Fruit fly (Drosophila melanogaster): ENCODE data around the gene CG6508.

Gene CG6508

DNA sequence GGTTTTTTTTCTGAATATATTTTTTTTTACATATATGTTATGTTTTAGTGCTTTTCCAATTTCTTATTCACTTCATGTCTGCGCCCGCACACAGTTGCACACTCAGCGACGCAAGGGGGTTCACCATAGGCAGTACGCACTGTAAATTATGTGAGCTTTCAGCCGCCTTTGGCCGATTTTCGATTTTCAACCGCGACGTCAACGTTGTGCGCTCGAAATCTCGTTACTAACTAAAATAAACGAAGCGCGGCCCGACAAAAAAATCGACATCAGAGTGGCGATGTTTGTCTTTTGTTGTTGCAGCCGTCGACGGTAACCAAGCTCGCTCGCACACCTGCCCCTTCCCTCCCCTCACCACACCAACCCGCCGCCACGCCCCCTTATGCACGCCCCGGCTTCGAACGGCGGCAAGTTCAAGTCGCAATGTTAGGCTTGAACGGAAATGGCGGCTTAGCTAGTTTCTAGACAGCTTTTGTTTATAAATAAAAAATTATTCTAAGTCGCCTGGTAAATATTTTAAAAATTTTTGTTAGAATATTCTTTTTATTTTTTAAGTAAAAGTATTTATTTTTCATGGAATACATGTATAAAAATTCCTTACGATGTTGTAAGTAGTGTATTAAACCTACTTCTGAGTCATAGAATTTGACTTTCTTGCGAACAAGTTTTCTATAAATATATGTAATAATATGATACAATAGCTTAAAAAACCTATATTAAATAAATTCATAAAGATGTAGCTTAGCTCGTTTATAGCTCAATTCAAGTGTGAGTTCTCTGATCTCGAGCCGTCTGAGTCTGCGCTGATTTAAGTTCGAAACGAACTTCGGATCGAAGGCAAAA, 17.8 kb upstream of the CG6508 start, which contains the start of gene CG31869:
Gene CG31869 (minus strand): TSS at position 233 of the 843 bp plus-strand sequence.
- TF ChIP-seq CG15269 (tag; optimal IDR thresholded peaks at IDR 0.05) (peak; percentile 8), CG5180 (GFP tag; optimal IDR thresholded peaks at IDR 0.05) (peak; percentile 98), pho (GFP tag; optimal IDR thresholded peaks at IDR 0.05) (no peak), vvl (GFP tag; IDR thresholded peaks at IDR 0.05) (peak; percentile 70), Blimp-1 (GFP tag; optimal IDR thresholded peaks at IDR 0.05) (peak; percentile 9), Jarid2 (GFP tag; optimal IDR thresholded peaks at IDR 0.05) (peak; percentile 79), CG14014 (GFP tag; IDR thresholded peaks at IDR 0.05) (peak; percentile 31; the same call in 1 of the 2 replicates), CG3847 (GFP tag; IDR thresholded peaks at IDR 0.05) (0 out of 2 replicates have a peak, but pooled peaks have one; percentile 16), Xbp1 (GFP tag; optimal IDR thresholded peaks at IDR 0.05) (peak; percentile 44), Optix (GFP tag; IDR thresholded peaks at IDR 0.05) (0 out of 3 replicates have a peak, but pooled peaks have one; percentile 34), CG10321 (GFP tag; IDR thresholded peaks at IDR 0.05) (no peak), CG4730 (GFP tag; IDR thresholded peaks at IDR 0.05) (0 out of 2 replicates have a peak, but pooled peaks have one; percentile 15), CG7372 (GFP tag; IDR thresholded peaks at IDR 0.05) (0 out of 2 replicates have a peak, but pooled peaks have one; percentile 17), Adf1 (GFP tag; IDR thresholded peaks at IDR 0.05) (peak; percentile 38), C15 (GFP tag; IDR thresholded peaks at IDR 0.05) (no peak), H2.0 (GFP tag; IDR thresholded peaks at IDR 0.05) (peak; percentile 28; the same call in 1 of the 2 replicates), en (GFP tag; optimal IDR thresholded peaks at IDR 0.05) (no peak), crc (GFP tag; optimal IDR thresholded peaks at IDR 0.05) (no peak), Nf-YA (GFP tag; IDR thresholded peaks at IDR 0.05) (no peak), CG1603 (tag; optimal IDR thresholded peaks at IDR 0.05) (no peak), grau (tag; optimal IDR thresholded peaks at IDR 0.05) (peak; percentile 80), cato (GFP tag; optimal IDR thresholded peaks at IDR 0.05; ENCODE audit: borderline replicate concordance) (no peak), ind (GFP tag; optimal IDR thresholded peaks at IDR 0.05) (peak; percentile 3), gem (tag; optimal IDR thresholded peaks at IDR 0.05) (peak; percentile 1), CG17829 (tag; optimal IDR thresholded peaks at IDR 0.05) (no peak), CG11085 (GFP tag; IDR thresholded peaks at IDR 0.05) (0 out of 2 replicates have a peak, but pooled peaks have one; percentile 42), sc (optimal IDR thresholded peaks at IDR 0.05) (no peak), sc (GFP tag; optimal IDR thresholded peaks at IDR 0.05) (no peak), CG11504 (tag; optimal IDR thresholded peaks at IDR 0.05) (peak; percentile 90), slbo (GFP tag; IDR thresholded peaks at IDR 0.05) (peak; percentile 61), CG17568 (GFP tag; optimal IDR thresholded peaks at IDR 0.05) (no peak), Hsf (GFP tag; optimal IDR thresholded peaks at IDR 0.05) (no peak), al (GFP tag; IDR thresholded peaks at IDR 0.05) (peak; percentile 26; the same call in 1 of the 2 replicates), ci (GFP tag; IDR thresholded peaks at IDR 0.05) (peak; percentile 9; the same call in 1 of the 3 replicates), Sry-δ (GFP tag; optimal IDR thresholded peaks at IDR 0.05) (no peak), zfh1 (GFP tag; IDR thresholded peaks at IDR 0.05) (no peak), sug (tag; optimal IDR thresholded peaks at IDR 0.05) (no peak), sens (GFP tag) (peak; percentile 73), CG14667 (GFP tag; IDR thresholded peaks at IDR 0.05) (0 out of 2 replicates have a peak, but pooled peaks have one; percentile 11), tgo (GFP tag; IDR thresholded peaks at IDR 0.05) (no peak), E2f1 (GFP tag; IDR thresholded peaks at IDR 0.05) (0 out of 2 replicates have a peak, but pooled peaks have one; percentile 19), Ets65A (GFP tag) (peak; percentile 86), HLH3B (GFP tag; IDR thresholded peaks at IDR 0.05) (0 out of 2 replicates have a peak, but pooled peaks have one; percentile 25), Gug (GFP tag; IDR thresholded peaks at IDR 0.05) (peak; percentile 41; the same call in 1 of the 4 replicates), Abd-B (GFP tag; optimal IDR thresholded peaks at IDR 0.05) (no peak), CG14441 (GFP tag; IDR thresholded peaks at IDR 0.05) (peak; percentile 65), chinmo (GFP tag; IDR thresholded peaks at IDR 0.05; ENCODE audit: partially characterized antibody) (0 out of 4 replicates have a peak, but pooled peaks have one; percentile 71), CG32532 (GFP tag; IDR thresholded peaks at IDR 0.05) (0 out of 2 replicates have a peak, but pooled peaks have one; percentile 31), CG9932 (GFP tag; IDR thresholded peaks at IDR 0.05) (peak; percentile 52)
